Fruit fly (Drosophila melanogaster) whole organism, embryonic: ENCODE results near the gene CG4301.

ENCODE experiments used
- CG11695 ChIP-seq: fragments of 200-800 bp; sonication (Bioruptor generic); IDR thresholded peaks from 3 replicates; pipeline ENCODE4 v1.3.6; 2022; ENCODE audit warnings: missing biosample characterization, missing genetic modification characterization
- CG11696 ChIP-seq: fragments of 200-800 bp; sonication (Bioruptor generic); IDR thresholded peaks from 2 replicates; pipeline ENCODE4 v1.3.6; 2022; ENCODE audit warnings: missing biosample characterization, missing genetic modification characterization
- CG14667 ChIP-seq: fragments of 200-800 bp; sonication (Bioruptor generic); IDR thresholded peaks from 2 replicates; pipeline ENCODE4 v1.3.6; 2022; ENCODE audit warnings: missing biosample characterization, missing genetic modification characterization
- CG15073 ChIP-seq: fragments of 200-800 bp; sonication (Bioruptor generic); optimal IDR thresholded peaks from 2 replicates; lab custom pipeline; 2016; ENCODE audit warnings: missing biosample characterization, missing genetic modification characterization
- CG15601 ChIP-seq: fragments of 200-800 bp; sonication (Bioruptor generic); optimal IDR thresholded peaks from 3 replicates; lab custom pipeline; 2019; ENCODE audit warnings: missing biosample characterization, mild to moderate bottlenecking, missing genetic modification characterization, moderate library complexity
- CG1602 ChIP-seq: fragments of 200-800 bp; sonication (Bioruptor generic); optimal IDR thresholded peaks from 3 replicates; lab custom pipeline; 2016; ENCODE audit warnings: missing biosample characterization, missing genetic modification characterization
- CG1603 ChIP-seq: fragments of 200-800 bp; sonication (Bioruptor generic); optimal IDR thresholded peaks from 2 replicates; lab custom pipeline; 2019; ENCODE audit warnings: missing biosample characterization, mild to moderate bottlenecking, missing genetic modification characterization, moderate library complexity
- CG17186 ChIP-seq: fragments of 200-800 bp; sonication (Bioruptor generic); optimal IDR thresholded peaks from 3 replicates; lab custom pipeline; 2017; ENCODE audit warnings: missing biosample characterization, missing genetic modification reagents, missing genetic modification characterization
- CG1792 ChIP-seq: fragments of 200-800 bp; sonication (Bioruptor generic); optimal IDR thresholded peaks from 2 replicates; lab custom pipeline; 2016; ENCODE audit warnings: missing biosample characterization, missing genetic modification characterization
- CG30403 ChIP-seq: fragments of 200-800 bp; sonication (Bioruptor generic); optimal IDR thresholded peaks from 3 replicates; lab custom pipeline; 2016; ENCODE audit warnings: missing biosample characterization, missing genetic modification characterization
- CG34376 ChIP-seq: fragments of 200-800 bp; sonication (Bioruptor generic); optimal IDR thresholded peaks from 2 replicates; lab custom pipeline; 2018; ENCODE audit warnings: missing biosample characterization, mild to moderate bottlenecking, missing genetic modification characterization
- CG3847 ChIP-seq: fragments of 200-800 bp; sonication (Bioruptor generic); IDR thresholded peaks from 2 replicates; pipeline ENCODE4 v1.3.6; 2022; ENCODE audit warnings: missing biosample characterization, missing genetic modification characterization
- CG4404 ChIP-seq: fragments of 200-800 bp; sonication (Bioruptor generic); IDR thresholded peaks from 2 replicates; pipeline ENCODE4 v1.3.6; 2022; ENCODE audit warnings: missing biosample characterization, missing genetic modification characterization
- CG4424 ChIP-seq: fragments of 200-800 bp; sonication (Bioruptor generic); optimal IDR thresholded peaks from 3 replicates; lab custom pipeline; 2016; ENCODE audit warnings: missing biosample characterization, missing genetic modification characterization
- CG5953 ChIP-seq: fragments of 200-800 bp; sonication (Bioruptor generic); IDR thresholded peaks from 2 replicates; pipeline ENCODE4 v1.3.6; 2022; ENCODE audit warnings: missing biosample characterization, missing genetic modification characterization
- CG6689 ChIP-seq: fragments of 200-800 bp; sonication (Bioruptor generic); IDR thresholded peaks from 2 replicates; pipeline ENCODE4 v1.3.6; 2022; ENCODE audit warnings: missing biosample characterization, missing genetic modification characterization
- CG6765 ChIP-seq: fragments of 200-800 bp; sonication (Bioruptor generic); optimal IDR thresholded peaks from 3 replicates; lab custom pipeline; 2017; ENCODE audit warnings: missing biosample characterization, mild to moderate bottlenecking, missing genetic modification characterization
- CG7372 ChIP-seq: fragments of 200-800 bp; sonication (Bioruptor generic); IDR thresholded peaks from 2 replicates; pipeline ENCODE4 v1.3.6; 2022; ENCODE audit warnings: missing biosample characterization, missing genetic modification characterization
- CG7839 ChIP-seq: fragments of 200-800 bp; sonication (Bioruptor generic); optimal IDR thresholded peaks from 3 replicates; lab custom pipeline; 2018; ENCODE audit warnings: missing biosample characterization, mild to moderate bottlenecking, missing genetic modification characterization, moderate library complexity
- Dbx ChIP-seq: fragments of 200-800 bp; sonication (Bioruptor generic); IDR thresholded peaks from 3 replicates; pipeline ENCODE4 v1.3.6; 2022; ENCODE audit warnings: missing biosample characterization, missing genetic modification characterization
- Dip2 ChIP-seq: fragments of 200-800 bp; sonication (Bioruptor generic); IDR thresholded peaks from 2 replicates; pipeline ENCODE4 v1.3.6; 2022; ENCODE audit warnings: missing biosample characterization, missing genetic modification characterization
- HLHmδ ChIP-seq: fragments of 200-800 bp; sonication (Bioruptor generic); optimal IDR thresholded peaks from 2 replicates; lab custom pipeline; 2018; ENCODE audit warnings: missing biosample characterization, mild to moderate bottlenecking, missing genetic modification characterization, moderate library complexity
- Hr3 ChIP-seq: fragments of 200-800 bp; sonication (Bioruptor generic); optimal IDR thresholded peaks from 3 replicates; lab custom pipeline; 2016; ENCODE audit warnings: missing biosample characterization, missing genetic modification characterization
- Kr ChIP-seq: fragments of 200-800 bp; sonication (Bioruptor generic); optimal IDR thresholded peaks from 2 replicates; lab custom pipeline; 2017; ENCODE audit warnings: missing biosample characterization, mild to moderate bottlenecking, missing genetic modification characterization
- Lpt ChIP-seq: fragments of >200 bp; optimal IDR thresholded peaks from 2 replicates; lab custom pipeline; 2018; ENCODE audit warnings: missing biosample characterization, missing genetic modification characterization
- MBD-R2 ChIP-seq: fragments of 200-800 bp; sonication (Bioruptor generic); IDR thresholded peaks from 2 replicates; pipeline ENCODE4 v1.3.6; 2022; ENCODE audit warnings: missing biosample characterization, missing genetic modification characterization
- MTF-1 ChIP-seq: fragments of 200-800 bp; sonication (Bioruptor generic); optimal IDR thresholded peaks from 2 replicates; lab custom pipeline; 2018; ENCODE audit warnings: missing biosample characterization, mild to moderate bottlenecking, missing genetic modification characterization, borderline replicate concordance
- Mes4 ChIP-seq: fragments of 200-800 bp; sonication (Bioruptor generic); optimal IDR thresholded peaks from 2 replicates; lab custom pipeline; 2016; ENCODE audit warnings: missing biosample characterization, missing genetic modification characterization
- Tbp ChIP-seq: fragments of >200 bp; optimal IDR thresholded peaks from 2 replicates; lab custom pipeline; 2018; ENCODE audit warnings: missing biosample characterization, missing genetic modification characterization
- ap ChIP-seq: fragments of 200-800 bp; sonication (Bioruptor generic); IDR thresholded peaks from 2 replicates; pipeline ENCODE4 v1.3.6; 2022; ENCODE audit warnings: missing biosample characterization, missing genetic modification characterization
- caup ChIP-seq: fragments of 200-800 bp; sonication (Bioruptor generic); optimal IDR thresholded peaks from 3 replicates; lab custom pipeline; 2017; ENCODE audit warnings: missing biosample characterization, mild to moderate bottlenecking, missing genetic modification characterization, moderate library complexity; ENCODE audit not compliant: severe bottlenecking
- chm ChIP-seq: fragments of 200-800 bp; sonication (Bioruptor generic); IDR thresholded peaks from 2 replicates; pipeline ENCODE4 v1.3.6; 2022; ENCODE audit warnings: missing biosample characterization, missing genetic modification characterization
- cwo ChIP-seq: fragments of 200-800 bp; sonication (Bioruptor generic); optimal IDR thresholded peaks from 3 replicates; lab custom pipeline; 2017; ENCODE audit warnings: missing biosample characterization, missing genetic modification characterization, mild to moderate bottlenecking, moderate library complexity, missing genetic modification reagents
- danr ChIP-seq: fragments of 200-800 bp; sonication (Bioruptor generic); IDR thresholded peaks from 2 replicates; pipeline ENCODE4 v1.3.6; 2022; ENCODE audit warnings: missing biosample characterization, missing genetic modification characterization
- dmrt11E ChIP-seq: fragments of 200-800 bp; sonication (Bioruptor generic); optimal IDR thresholded peaks from 3 replicates; lab custom pipeline; 2018; ENCODE audit warnings: missing biosample characterization, mild to moderate bottlenecking, missing genetic modification characterization, moderate library complexity
- gro ChIP-seq: fragments of 200-800 bp; sonication (Bioruptor generic); optimal IDR thresholded peaks from 2 replicates; lab custom pipeline; 2016; ENCODE audit warnings: missing biosample characterization, missing genetic modification characterization
- gsb-n ChIP-seq: fragments of 200-800 bp; sonication (Bioruptor generic); optimal IDR thresholded peaks from 3 replicates; lab custom pipeline; 2018; ENCODE audit warnings: missing biosample characterization, mild to moderate bottlenecking, missing genetic modification characterization
- gt ChIP-seq: fragments of 200-800 bp; sonication (Bioruptor generic); IDR thresholded peaks from 2 replicates; pipeline ENCODE4 v1.3.6; 2022; ENCODE audit warnings: missing biosample characterization, missing genetic modification characterization
- her ChIP-seq: fragments of 200-800 bp; sonication (Bioruptor generic); optimal IDR thresholded peaks from 2 replicates; lab custom pipeline; 2016; ENCODE audit warnings: missing biosample characterization, missing genetic modification characterization
- ind ChIP-seq: fragments of 200-800 bp; sonication (Bioruptor generic); optimal IDR thresholded peaks from 3 replicates; lab custom pipeline; 2016; ENCODE audit warnings: missing biosample characterization, missing genetic modification characterization
- inv ChIP-seq: fragments of 200-800 bp; sonication (Bioruptor generic); IDR thresholded peaks from 2 replicates; pipeline ENCODE4 v1.3.6; 2022; ENCODE audit warnings: missing biosample characterization, missing genetic modification characterization; ENCODE audit not compliant: partially characterized antibody
- klu ChIP-seq: fragments of 200-800 bp; sonication (Bioruptor generic); IDR thresholded peaks from 2 replicates; pipeline ENCODE4 v1.3.6; 2022; ENCODE audit warnings: missing biosample characterization, missing genetic modification characterization
- lov ChIP-seq, 2 experiments: fragments of 200-800 bp in 1 of 2; fragments of >200 bp in 1 of 2; sonication (Bioruptor generic) in 1 of 2; IDR thresholded peaks in 1 of 2; optimal IDR thresholded peaks in 1 of 2; 2 replicates in 1 of 2; 3 replicates in 1 of 2; pipeline versions ENCODE4 v1.3.6 to Lab custom; 2017 to 2022; ENCODE audit warnings: missing biosample characterization in 1 of 2, missing genetic modification characterization in 1 of 2
- mirr ChIP-seq: fragments of 200-800 bp; sonication (Bioruptor generic); optimal IDR thresholded peaks from 3 replicates; lab custom pipeline; 2018; ENCODE audit warnings: missing biosample characterization, mild to moderate bottlenecking, missing genetic modification characterization
- nom ChIP-seq: fragments of 200-800 bp; sonication (Bioruptor generic); optimal IDR thresholded peaks from 2 replicates; lab custom pipeline; 2017; ENCODE audit warnings: missing biosample characterization, missing genetic modification characterization, mild to moderate bottlenecking, moderate library complexity, missing genetic modification reagents
- peb ChIP-seq: fragments of 200-800 bp; sonication (Bioruptor generic); IDR thresholded peaks from 2 replicates; pipeline ENCODE4 v1.3.6; 2022; ENCODE audit warnings: missing biosample characterization, missing genetic modification characterization
- prd ChIP-seq, 3 experiments: fragments of >200 bp in 2 of 3; fragments of 200-800 bp in 1 of 3; sonication (Bioruptor generic) in 1 of 3; optimal IDR thresholded peaks in 2 of 3; IDR thresholded peaks in 1 of 3; 2 replicates in 2 of 3; 3 replicates in 1 of 3; pipeline versions ENCODE4 v1.3.6 to Lab custom; 2017 to 2022; ENCODE audit warnings: missing biosample characterization in 1 of 3, missing genetic modification characterization in 1 of 3
- tll ChIP-seq, 2 experiments: fragments of 200-800 bp in 1 of 2; fragments of >200 bp in 1 of 2; sonication (Bioruptor generic) in 1 of 2; optimal IDR thresholded peaks; 2 replicates each; lab custom pipeline; 2017 to 2019; ENCODE audit warnings: missing biosample characterization in 2 of 2, missing genetic modification characterization in 2 of 2, mild to moderate bottlenecking in 1 of 2, moderate library complexity in 1 of 2

Gene CG4301

dm6 chrX:16414451-16415368, 9.4 kb downstream of the CG4301 start, which contains the start of gene Traf-like (continued):
- TF ChIP-seq Mes4 (GFP tag; lab: Kevin White, UChicago) = no peak
- 0 out of 2 replicates have a peak, but pooled peaks have one; percentile 22 for TF ChIP-seq CG6689 (GFP tag; lab: Robert Waterston, UW)
- TF ChIP-seq CG1792 (GFP tag; lab: Kevin White, UChicago) = no peak
- no peak for TF ChIP-seq CG15073 (GFP tag; lab: Kevin White, UChicago)
- TF ChIP-seq chm (GFP tag; lab: Robert Waterston, UW) = no peak
- no peak for TF ChIP-seq peb
- TF ChIP-seq ap (GFP tag; lab: Robert Waterston, UW) = no peak
- TF ChIP-seq danr (GFP tag; lab: Robert Waterston, UW) = no peak
- TF ChIP-seq klu (GFP tag; lab: Robert Waterston, UW) = no peak
- TF ChIP-seq CG17186 (GFP tag; lab: Kevin White, UChicago) = no peak
- TF ChIP-seq CG7372 = no peak
- no peak for TF ChIP-seq caup (GFP tag; lab: Kevin White, UChicago)
- 0 out of 3 replicates have a peak, but pooled peaks have one; percentile 38 for TF ChIP-seq CG11695
- TF ChIP-seq lov (optimal IDR thresholded peaks at IDR 0.05; lab: Kevin White, UChicago) = no peak
- TF ChIP-seq lov (GFP tag; IDR thresholded peaks at IDR 0.05; lab: Robert Waterston, UW) = no peak
- TF ChIP-seq Dip2 (GFP tag; lab: Robert Waterston, UW) = no peak
- no peak for TF ChIP-seq MBD-R2 (GFP tag; lab: Robert Waterston, UW)
- TF ChIP-seq gro (GFP tag; lab: Kevin White, UChicago) = no peak
- no peak for TF ChIP-seq Dbx (GFP tag; lab: Robert Waterston, UW)
- TF ChIP-seq MTF-1 = no peak
- TF ChIP-seq CG11696 (GFP tag; lab: Robert Waterston, UW) = no peak
- TF ChIP-seq tll (GFP tag; optimal IDR thresholded peaks at IDR 0.05; lab: Kevin White, UChicago) = no peak
- no peak for TF ChIP-seq CG4424
- TF ChIP-seq CG1602 (GFP tag; lab: Kevin White, UChicago) = no peak
- no peak for TF ChIP-seq CG6765 (GFP tag; lab: Kevin White, UChicago)
- TF ChIP-seq CG7839 (tag; lab: Kevin White, UChicago) = peak; percentile 38
- TF ChIP-seq CG1603 (tag; lab: Kevin White, UChicago) = peak; percentile 48
- peak; percentile 67 for TF ChIP-seq CG34376
- no peak for TF ChIP-seq CG5953
- no peak for TF ChIP-seq her
- peak; percentile 61 for TF ChIP-seq Hr3 (GFP tag; lab: Kevin White, UChicago)
- TF ChIP-seq cwo (GFP tag; lab: Kevin White, UChicago) = no peak
- TF ChIP-seq Kr = no peak
- TF ChIP-seq nom (GFP tag; lab: Kevin White, UChicago) = no peak
- no peak for TF ChIP-seq Tbp
- TF ChIP-seq CG3847 (GFP tag; lab: Robert Waterston, UW) = no peak
- no peak for TF ChIP-seq inv (GFP tag; lab: Robert Waterston, UW)
- TF ChIP-seq CG30403 (GFP tag; lab: Kevin White, UChicago) = peak; percentile 5
- TF ChIP-seq mirr (GFP tag; lab: Kevin White, UChicago) = peak; percentile 76
- TF ChIP-seq ind = no peak
- peak; percentile 13 for TF ChIP-seq CG15601 (tag; lab: Kevin White, UChicago)
- TF ChIP-seq gt (GFP tag; lab: Robert Waterston, UW) = no peak
- no peak for TF ChIP-seq dmrt11E
- TF ChIP-seq Lpt (GFP tag; lab: Kevin White, UChicago) = no peak
- TF ChIP-seq gsb-n (tag; lab: Kevin White, UChicago) = no peak
- TF ChIP-seq prd (optimal IDR thresholded peaks at IDR 0.05; lab: Kevin White, UChicago) = no peak
- peak; percentile 8; the same call in 1 of the 3 replicates for TF ChIP-seq prd (GFP tag; IDR thresholded peaks at IDR 0.05; lab: Robert Waterston, UW)
- no peak for TF ChIP-seq CG4404 (GFP tag; lab: Robert Waterston, UW)
- TF ChIP-seq HLHmδ (GFP tag; lab: Kevin White, UChicago) = no peak
- no peak for TF ChIP-seq CG14667
